Fruit fly (Drosophila melanogaster) whole organism, embryonic: ENCODE data around the gene Ugt35D1.

ENCODE experiments used
- CG12769 ChIP-seq: fragments of 200-800 bp; sonication (Bioruptor generic); optimal IDR thresholded peaks from 2 replicates; lab custom pipeline; 2019; ENCODE audit warnings: missing biosample characterization, mild to moderate bottlenecking, missing genetic modification characterization, moderate library complexity
- CG9609 ChIP-seq: fragments of 200-800 bp; sonication (Bioruptor generic); optimal IDR thresholded peaks from 3 replicates; lab custom pipeline; 2016; ENCODE audit warnings: missing biosample characterization, missing genetic modification characterization
- HLH4C ChIP-seq: fragments of 200-800 bp; sonication (Bioruptor generic); IDR thresholded peaks from 3 replicates; pipeline ENCODE4 v1.3.6; 2022; ENCODE audit warnings: missing biosample characterization, missing genetic modification characterization; ENCODE audit not compliant: partially characterized antibody
- bsh ChIP-seq, 2 experiments: fragments of 200-800 bp; sonication (Bioruptor generic); optimal IDR thresholded peaks; 2 replicates each; lab custom pipeline; 2017 to 2018; ENCODE audit warnings: mild to moderate bottlenecking in 2 of 2, missing biosample characterization in 2 of 2, missing genetic modification characterization in 2 of 2, moderate library complexity in 1 of 2

Gene Ugt35D1

dm6 chr3R:31345626-31346025 lies 49.5 kb downstream of the Ugt35D1 start:
- no peak for TF ChIP-seq CG12769
- peak in 1 of 2 experiments; percentile 23 for TF ChIP-seq bsh (GFP tag; optimal IDR thresholded peaks at IDR 0.05; lab: Kevin White, UChicago)
- TF ChIP-seq CG9609 (GFP tag; lab: Kevin White, UChicago), result no peak
- TF ChIP-seq HLH4C, result peak; percentile 9; the same call in 1 of the 3 replicates
